Fruit fly (Drosophila melanogaster) whole organism, embryonic: Measurements from ENCODE around the gene Fas3.
A peak's percentile ranks its signal among the peaks of the same experiment; 100 is the strongest.

Experiments used
- Atf6 ChIP-seq: fragments of 200-800 bp; sonication (Bioruptor generic); IDR thresholded peaks from 2 replicates; pipeline ENCODE4 v1.3.6; 2022; ENCODE audit warnings: missing biosample characterization, missing genetic modification characterization
- Awh ChIP-seq: fragments of 200-800 bp; sonication (Bioruptor generic); IDR thresholded peaks from 2 replicates; pipeline ENCODE4, ENCODE4 v1.3.6; 2022; ENCODE audit warnings: missing biosample characterization, missing genetic modification characterization
- CG11723 ChIP-seq: fragments of 200-800 bp; sonication (Bioruptor generic); optimal IDR thresholded peaks from 2 replicates; lab custom pipeline; 2017; ENCODE audit warnings: missing biosample characterization, mild to moderate bottlenecking, missing genetic modification characterization
- CG13123 ChIP-seq: fragments of 200-800 bp; sonication (Bioruptor generic); optimal IDR thresholded peaks from 2 replicates; lab custom pipeline; 2016; ENCODE audit warnings: missing biosample characterization, missing genetic modification characterization
- CG13624 ChIP-seq: fragments of 200-800 bp; sonication (Bioruptor generic); optimal IDR thresholded peaks from 2 replicates; lab custom pipeline; 2016; ENCODE audit warnings: missing biosample characterization, missing genetic modification characterization
- CG13894 ChIP-seq: fragments of 200-800 bp; sonication (Bioruptor generic); optimal IDR thresholded peaks from 3 replicates; lab custom pipeline; 2018; ENCODE audit warnings: missing biosample characterization, mild to moderate bottlenecking, missing genetic modification characterization, moderate library complexity
- CG15696 ChIP-seq: fragments of 200-800 bp; sonication (Bioruptor generic); optimal IDR thresholded peaks from 2 replicates; lab custom pipeline; 2019; ENCODE audit warnings: missing biosample characterization, mild to moderate bottlenecking, missing genetic modification characterization, moderate library complexity
- CG16815 ChIP-seq: fragments of 200-800 bp; sonication (Bioruptor generic); optimal IDR thresholded peaks from 3 replicates; lab custom pipeline; 2017; ENCODE audit warnings: missing biosample characterization, mild to moderate bottlenecking, missing genetic modification characterization
- CG17328 ChIP-seq: fragments of 200-800 bp; sonication (Bioruptor generic); IDR thresholded peaks from 2 replicates; pipeline ENCODE4 v1.3.6; 2022; ENCODE audit warnings: missing biosample characterization, missing genetic modification characterization
- CG18262 ChIP-seq: fragments of 200-800 bp; optimal IDR thresholded peaks from 3 replicates; lab custom pipeline; 2019; ENCODE audit warnings: missing biosample characterization, mild to moderate bottlenecking, missing genetic modification characterization, moderate library complexity
- CG2116 ChIP-seq: fragments of 200-800 bp; sonication (Bioruptor generic); optimal IDR thresholded peaks from 3 replicates; lab custom pipeline; 2018; ENCODE audit warnings: missing biosample characterization, mild to moderate bottlenecking, missing genetic modification characterization
- CG3065 ChIP-seq: fragments of 200-800 bp; sonication (Bioruptor generic); optimal IDR thresholded peaks from 2 replicates; lab custom pipeline; 2016; ENCODE audit warnings: missing biosample characterization, missing genetic modification characterization
- CG3995 ChIP-seq: fragments of 200-800 bp; sonication (Bioruptor generic); optimal IDR thresholded peaks from 3 replicates; lab custom pipeline; 2016; ENCODE audit warnings: missing biosample characterization, missing genetic modification characterization
- CG4617 ChIP-seq: fragments of 200-800 bp; sonication (Bioruptor generic); optimal IDR thresholded peaks from 3 replicates; lab custom pipeline; 2016; ENCODE audit warnings: missing biosample characterization, missing genetic modification characterization, borderline replicate concordance
- CG5245 ChIP-seq: fragments of 200-800 bp; sonication (Bioruptor generic); optimal IDR thresholded peaks from 3 replicates; lab custom pipeline; 2016; ENCODE audit warnings: missing biosample characterization, missing genetic modification characterization
- CG6654 ChIP-seq: fragments of 200-800 bp; sonication (Bioruptor generic); optimal IDR thresholded peaks from 2 replicates; lab custom pipeline; 2017; ENCODE audit warnings: missing biosample characterization, mild to moderate bottlenecking, missing genetic modification characterization
- CG7372 ChIP-seq: fragments of 200-800 bp; sonication (Bioruptor generic); IDR thresholded peaks from 2 replicates; pipeline ENCODE4 v1.3.6; 2022; ENCODE audit warnings: missing biosample characterization, missing genetic modification characterization
- CG9932 ChIP-seq: fragments of 200-800 bp; sonication (Bioruptor generic); IDR thresholded peaks from 2 replicates; pipeline ENCODE4 v1.3.6; 2022; ENCODE audit warnings: missing biosample characterization, missing genetic modification characterization
- Camta ChIP-seq: fragments of 200-800 bp; sonication (Bioruptor generic); optimal IDR thresholded peaks from 2 replicates; lab custom pipeline; 2016; ENCODE audit warnings: missing biosample characterization, missing genetic modification characterization
- Dip2 ChIP-seq: fragments of 200-800 bp; sonication (Bioruptor generic); IDR thresholded peaks from 2 replicates; pipeline ENCODE4 v1.3.6; 2022; ENCODE audit warnings: missing biosample characterization, missing genetic modification characterization
- E2f1 ChIP-seq: fragments of 200-800 bp; sonication (Bioruptor generic); IDR thresholded peaks from 2 replicates; pipeline ENCODE4 v1.3.6; 2022; ENCODE audit warnings: missing biosample characterization, missing genetic modification characterization
- Ets97D ChIP-seq: fragments of 200-800 bp; sonication (Bioruptor generic); optimal IDR thresholded peaks from 3 replicates; lab custom pipeline; 2016; ENCODE audit warnings: missing biosample characterization, missing genetic modification characterization
- Med ChIP-seq: fragments of 200-800 bp; sonication (Bioruptor generic); peaks from one replicate; lab custom pipeline; 2016; ENCODE audit warnings: missing biosample characterization, missing genetic modification characterization, mild to moderate bottlenecking, inconsistent platforms, moderate library complexity
- Mrtf ChIP-seq: fragments of 200-800 bp; sonication (Bioruptor generic); IDR thresholded peaks from 3 replicates; pipeline ENCODE4 v1.3.6; 2022; ENCODE audit warnings: missing biosample characterization, missing genetic modification characterization
- NK7.1 ChIP-seq: fragments of 200-800 bp; sonication (Bioruptor generic); optimal IDR thresholded peaks from 3 replicates; lab custom pipeline; 2016; ENCODE audit warnings: missing biosample characterization, missing genetic modification characterization
- Optix ChIP-seq: fragments of 200-800 bp; sonication (Bioruptor generic); IDR thresholded peaks from 3 replicates; pipeline ENCODE4 v1.3.6; 2022; ENCODE audit warnings: missing biosample characterization, missing genetic modification characterization
- Rfx ChIP-seq: fragments of 200-800 bp; sonication (Bioruptor generic); IDR thresholded peaks from 2 replicates; pipeline ENCODE4 v1.3.6; 2022; ENCODE audit warnings: missing biosample characterization, missing genetic modification characterization
- Sry-β ChIP-seq: fragments of 200-800 bp; sonication (Bioruptor generic); optimal IDR thresholded peaks from 2 replicates; lab custom pipeline; 2018; ENCODE audit warnings: missing biosample characterization, mild to moderate bottlenecking, missing genetic modification characterization, moderate library complexity
- TFAM ChIP-seq: fragments of 200-800 bp; sonication (Bioruptor generic); optimal IDR thresholded peaks from 2 replicates; lab custom pipeline; 2017; ENCODE audit warnings: missing biosample characterization, missing genetic modification characterization, inconsistent platforms
- Trl ChIP-seq, 3 experiments: fragments of >200 bp in 2 of 3; fragments of 200-800 bp in 1 of 3; sonication (Bioruptor generic) in 1 of 3; optimal IDR thresholded peaks; 2 replicates in 1 of 3; 3 replicates in 2 of 3; lab custom pipeline; 2016 to 2017; ENCODE audit warnings: missing biosample characterization in 1 of 3, missing genetic modification characterization in 1 of 3
- Vsx1 ChIP-seq: fragments of 200-800 bp; sonication (Bioruptor generic); optimal IDR thresholded peaks from 2 replicates; lab custom pipeline; 2017; ENCODE audit warnings: missing biosample characterization, mild to moderate bottlenecking, missing genetic modification characterization, missing genetic modification reagents
- az2 ChIP-seq: fragments of 200-800 bp; sonication (Bioruptor generic); optimal IDR thresholded peaks from 3 replicates; lab custom pipeline; 2016; ENCODE audit warnings: missing biosample characterization, missing genetic modification characterization
- bab2 ChIP-seq: fragments of 200-800 bp; sonication (Bioruptor generic); optimal IDR thresholded peaks from 2 replicates; lab custom pipeline; 2016; ENCODE audit warnings: missing biosample characterization, missing genetic modification characterization
- chinmo ChIP-seq: fragments of 200-800 bp; sonication (Bioruptor generic); IDR thresholded peaks from 4 replicates; pipeline ENCODE4 v1.3.6; 2022; ENCODE audit warnings: missing biosample characterization, missing genetic modification characterization; ENCODE audit not compliant: partially characterized antibody
- crol ChIP-seq: fragments of 200-800 bp; sonication (Bioruptor generic); IDR thresholded peaks from 2 replicates; pipeline ENCODE4 v1.3.6; 2022; ENCODE audit warnings: missing biosample characterization, missing genetic modification characterization
- emc ChIP-seq: fragments of 200-800 bp; sonication (Bioruptor generic); optimal IDR thresholded peaks from 2 replicates; lab custom pipeline; 2016; ENCODE audit warnings: missing biosample characterization, missing genetic modification characterization
- fd102C ChIP-seq: fragments of 200-800 bp; sonication (Bioruptor generic); optimal IDR thresholded peaks from 2 replicates; lab custom pipeline; 2018; ENCODE audit warnings: missing biosample characterization, mild to moderate bottlenecking, missing genetic modification characterization, moderate library complexity
- fru ChIP-seq: fragments of >200 bp; optimal IDR thresholded peaks from 2 replicates; lab custom pipeline; 2017
- gce ChIP-seq: fragments of 200-800 bp; sonication (Bioruptor generic); IDR thresholded peaks from 3 replicates; pipeline ENCODE4 v1.3.6; 2022; ENCODE audit warnings: missing biosample characterization, missing genetic modification characterization
- grn ChIP-seq: fragments of 200-800 bp; sonication (Bioruptor generic); optimal IDR thresholded peaks from 3 replicates; lab custom pipeline; 2017; ENCODE audit warnings: missing biosample characterization, missing genetic modification characterization
- gsb-n ChIP-seq: fragments of 200-800 bp; sonication (Bioruptor generic); optimal IDR thresholded peaks from 3 replicates; lab custom pipeline; 2018; ENCODE audit warnings: missing biosample characterization, mild to moderate bottlenecking, missing genetic modification characterization
- her ChIP-seq: fragments of 200-800 bp; sonication (Bioruptor generic); optimal IDR thresholded peaks from 2 replicates; lab custom pipeline; 2016; ENCODE audit warnings: missing biosample characterization, missing genetic modification characterization
- ind ChIP-seq: fragments of 200-800 bp; sonication (Bioruptor generic); optimal IDR thresholded peaks from 3 replicates; lab custom pipeline; 2016; ENCODE audit warnings: missing biosample characterization, missing genetic modification characterization
- lab ChIP-seq: fragments of 200-800 bp; sonication (Bioruptor generic); optimal IDR thresholded peaks from 3 replicates; lab custom pipeline; 2017; ENCODE audit warnings: missing biosample characterization, missing genetic modification characterization, mild to moderate bottlenecking, moderate library complexity, missing genetic modification reagents
- nau ChIP-seq: fragments of 200-800 bp; sonication (Bioruptor generic); optimal IDR thresholded peaks from 3 replicates; lab custom pipeline; 2017; ENCODE audit warnings: missing biosample characterization, mild to moderate bottlenecking, missing genetic modification characterization, missing genetic modification reagents
- onecut ChIP-seq: fragments of 200-800 bp; sonication (Bioruptor generic); IDR thresholded peaks from 2 replicates; pipeline ENCODE4 v1.3.6; 2022; ENCODE audit warnings: missing biosample characterization, missing genetic modification characterization
- pnt ChIP-seq: fragments of 200-800 bp; sonication (Bioruptor generic); optimal IDR thresholded peaks from 3 replicates; lab custom pipeline; 2016; ENCODE audit warnings: missing biosample characterization, missing genetic modification characterization
- sna ChIP-seq: fragments of 200-800 bp; sonication (Bioruptor generic); IDR thresholded peaks from 2 replicates; pipeline ENCODE4 v1.3.6; 2022; ENCODE audit warnings: missing biosample characterization, missing genetic modification characterization; ENCODE audit not compliant: partially characterized antibody
- tap ChIP-seq: fragments of 200-800 bp; optimal IDR thresholded peaks from 3 replicates; lab custom pipeline; 2019; ENCODE audit warnings: missing biosample characterization, mild to moderate bottlenecking, missing genetic modification characterization, moderate library complexity
- tx ChIP-seq: fragments of 200-800 bp; sonication (Bioruptor generic); optimal IDR thresholded peaks from 2 replicates; lab custom pipeline; 2016; ENCODE audit warnings: missing biosample characterization, missing genetic modification characterization
- vfl ChIP-seq: fragments of 200-800 bp; sonication (Bioruptor generic); optimal IDR thresholded peaks from 2 replicates; lab custom pipeline; 2016; ENCODE audit warnings: missing biosample characterization, missing genetic modification characterization

Gene Fas3

DNA sequence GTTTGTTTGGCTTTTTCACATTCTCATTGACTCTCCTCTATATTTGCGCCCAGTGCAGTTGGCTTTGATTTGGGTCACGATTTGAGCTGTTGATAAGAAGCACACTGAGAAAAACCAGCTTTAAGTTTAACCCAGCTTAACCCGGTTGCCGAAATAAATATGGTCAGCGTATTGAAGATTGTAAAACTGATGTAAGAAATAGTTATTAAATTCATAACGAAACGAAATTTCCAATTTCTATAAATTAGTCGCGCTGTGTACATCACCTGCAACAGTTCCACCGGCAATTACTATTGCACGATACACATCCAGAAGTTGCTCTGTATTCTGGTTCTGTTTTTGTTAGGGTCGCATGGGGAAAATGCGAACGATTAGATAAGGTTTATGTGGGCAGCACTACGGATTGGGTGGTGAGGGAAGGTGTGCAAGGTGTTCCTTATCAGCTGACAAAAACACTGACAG lies 5.2 kb downstream of the Fas3 start:
- TF ChIP-seq CG15696 (tag; lab: Kevin White, UChicago) (peak; percentile 75), az2 (peak; percentile 86), Sry-β (peak; percentile 51), chinmo (peak; percentile 68; the same call in 1 of the 4 replicates), CG3995 (GFP tag; lab: Kevin White, UChicago) (no peak), Atf6 (GFP tag; lab: Robert Waterston, UW) (peak; percentile 79), vfl (GFP tag; lab: Kevin White, UChicago) (peak; percentile 62), Optix (GFP tag; lab: Robert Waterston, UW) (peak; percentile 79), E2f1 (GFP tag; lab: Robert Waterston, UW) (peak; percentile 81), Mrtf (GFP tag; lab: Robert Waterston, UW) (peak; percentile 76; the same call in 1 of the 3 replicates), pnt (GFP tag; lab: Kevin White, UChicago) (peak; percentile 81), CG2116 (GFP tag; lab: Kevin White, UChicago) (peak; percentile 27), sna (GFP tag; lab: Robert Waterston, UW) (no peak), lab (GFP tag; lab: Kevin White, UChicago) (peak; percentile 82), grn (peak; percentile 98), emc (GFP tag; lab: Kevin White, UChicago) (no peak), bab2 (GFP tag; lab: Kevin White, UChicago) (peak; percentile 85), her (GFP tag; lab: Kevin White, UChicago) (peak; percentile 50), ind (GFP tag; lab: Kevin White, UChicago) (peak; percentile 88), Awh (peak; percentile 88), CG16815 (GFP tag; lab: Kevin White, UChicago) (peak; percentile 64), CG5245 (GFP tag; lab: Kevin White, UChicago) (peak; percentile 85), Trl (optimal IDR thresholded peaks at IDR 0.05; lab: Kevin White, UChicago) (no peak), Trl (GFP tag; optimal IDR thresholded peaks at IDR 0.05; lab: Kevin White, UChicago) (peak; percentile 87), CG7372 (GFP tag; lab: Robert Waterston, UW) (peak; percentile 63), Ets97D (peak; percentile 40), CG18262 (tag; lab: Kevin White, UChicago) (peak; percentile 89), CG13894 (tag; lab: Kevin White, UChicago) (no peak), CG13624 (GFP tag; lab: Kevin White, UChicago) (peak; percentile 64), Med (GFP tag; lab: Kevin White, UChicago) (peak; percentile 98), Vsx1 (GFP tag; lab: Kevin White, UChicago) (peak; percentile 57), CG3065 (peak; percentile 70), TFAM (GFP tag; lab: Kevin White, UChicago) (no peak), CG4617 (peak; percentile 53), gce (GFP tag; lab: Robert Waterston, UW) (peak; percentile 60; the same call in 1 of the 3 replicates), CG13123 (GFP tag; lab: Kevin White, UChicago) (peak; percentile 75), crol (GFP tag; lab: Robert Waterston, UW) (peak; percentile 74), Dip2 (GFP tag; lab: Robert Waterston, UW) (no peak), tx (GFP tag; lab: Kevin White, UChicago) (peak; percentile 72), Rfx (GFP tag; lab: Robert Waterston, UW) (peak; percentile 87), Camta (GFP tag; lab: Kevin White, UChicago) (peak; percentile 86), NK7.1 (GFP tag; lab: Kevin White, UChicago) (peak; percentile 62), tap (tag; lab: Kevin White, UChicago) (peak; percentile 86), fru (lab: Kevin White, UChicago) (no peak), CG9932 (GFP tag; lab: Robert Waterston, UW) (peak; percentile 65), nau (peak; percentile 78), gsb-n (tag; lab: Kevin White, UChicago) (peak; percentile 84), CG6654 (GFP tag; lab: Kevin White, UChicago) (peak; percentile 60), onecut (GFP tag; lab: Robert Waterston, UW) (peak; percentile 78), CG11723 (GFP tag; lab: Kevin White, UChicago) (peak; percentile 71), fd102C (GFP tag; lab: Kevin White, UChicago) (peak; percentile 46), CG17328 (GFP tag; lab: Robert Waterston, UW) (peak; percentile 90)
